Worm (Caenorhabditis elegans) whole organism, L4/young adult: ENCODE results near the gene bus-4.

Experiments used
- W03F9.2 ChIP-seq: fragments of 150-350 bp; optimal IDR thresholded peaks from 2 replicates; lab custom pipeline; 2014; ENCODE audit warnings: missing biosample characterization, missing genetic modification characterization
- dao-5 ChIP-seq: sonication (generic microtip); optimal IDR thresholded peaks from 2 replicates; lab custom pipeline; 2016; ENCODE audit warnings: missing genotype, missing genetic modification characterization, moderate library complexity, missing compliant biosample characterization
- him-1 ChIP-seq: sonication (generic microtip); optimal IDR thresholded peaks from 2 replicates; lab custom pipeline; 2016; ENCODE audit warnings: missing genotype, missing genetic modification reagents, missing genetic modification characterization, missing compliant biosample characterization

- TF ChIP-seq him-1 (tag; lab: Kevin White, UChicago), result no peak
- no peak for TF ChIP-seq W03F9.2 (tag; lab: Kevin White, UChicago)
- no peak for TF ChIP-seq dao-5
Observed at ce11 chrIV:4703911-4704310, 15.8 kb downstream of the bus-4 start, which contains the start of gene ogdh-1.
